Fruit fly (Drosophila melanogaster): ENCODE measurements around the gene RpS27A.

The RpS27A gene

DNA sequence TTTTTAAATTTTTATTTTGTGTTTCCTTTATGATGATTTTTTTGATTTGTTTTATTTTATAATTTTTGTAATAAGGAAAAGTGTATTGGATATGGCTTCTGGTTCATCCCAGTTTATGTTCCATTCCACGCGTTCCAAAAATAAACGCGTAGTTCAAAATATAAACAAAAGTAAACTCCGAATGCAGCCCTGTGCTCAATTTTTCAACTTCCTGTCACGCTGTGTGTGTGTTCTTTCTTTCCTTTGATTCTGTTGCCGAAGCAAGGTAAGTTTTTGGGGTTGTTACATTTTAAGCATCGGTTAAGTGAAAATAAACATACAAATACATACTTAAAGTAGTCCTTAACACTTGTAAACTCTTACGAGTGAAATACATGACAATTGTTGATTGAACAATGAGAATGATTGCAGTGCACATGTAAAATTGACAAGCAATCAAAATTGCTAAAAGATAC is at the start of gene RpS27A, which contains the start of gene Ip259 (continued):
- TF ChIP-seq Max (GFP tag; optimal IDR thresholded peaks at IDR 0.05) (peak; percentile 86), chm (GFP tag; IDR thresholded peaks at IDR 0.05) (peak; percentile 86; the same call in 1 of the 2 replicates), Mrtf (GFP tag; IDR thresholded peaks at IDR 0.05) (no peak; the same call in 1 of the 3 replicates), Atf6 (GFP tag; IDR thresholded peaks at IDR 0.05) (peak; percentile 66), CG9609 (GFP tag; optimal IDR thresholded peaks at IDR 0.05) (peak; percentile 62), CG17829 (tag; optimal IDR thresholded peaks at IDR 0.05) (peak; percentile 46), Dfd (GFP tag; optimal IDR thresholded peaks at IDR 0.05) (no peak), fd96Cb (tag; optimal IDR thresholded peaks at IDR 0.05) (peak; percentile 42), maf-S (GFP tag; optimal IDR thresholded peaks at IDR 0.05) (peak; percentile 57), row (GFP tag; IDR thresholded peaks at IDR 0.05) (peak; percentile 81), abd-A (tag; optimal IDR thresholded peaks at IDR 0.05) (no peak), CG11723 (GFP tag; optimal IDR thresholded peaks at IDR 0.05) (peak; percentile 98), CG1233 (GFP tag; optimal IDR thresholded peaks at IDR 0.05) (peak; percentile 89), CG13123 (GFP tag; optimal IDR thresholded peaks at IDR 0.05) (peak; percentile 30), CoRest (tag; optimal IDR thresholded peaks at IDR 0.05) (peak; percentile 65), CG11247 (GFP tag; IDR thresholded peaks at IDR 0.05) (peak; percentile 68), nom (GFP tag; optimal IDR thresholded peaks at IDR 0.05) (peak; percentile 83), danr (GFP tag; IDR thresholded peaks at IDR 0.05) (peak; percentile 40; the same call in 1 of the 2 replicates), Gug (GFP tag; IDR thresholded peaks at IDR 0.05) (no peak; the same call in 3 of the 4 replicates), BEAF-32 (GFP tag; optimal IDR thresholded peaks at IDR 0.05) (peak; percentile 40), Dad (GFP tag; optimal IDR thresholded peaks at IDR 0.05) (peak; percentile 65), CG17186 (GFP tag; optimal IDR thresholded peaks at IDR 0.05) (peak; percentile 41), ken (GFP tag; IDR thresholded peaks at IDR 0.05) (peak; percentile 77), Mad (GFP tag; optimal IDR thresholded peaks at IDR 0.05) (peak; percentile 46), dan (GFP tag; IDR thresholded peaks at IDR 0.05) (no peak), onecut (GFP tag; IDR thresholded peaks at IDR 0.05) (peak; percentile 75), repo (GFP tag; optimal IDR thresholded peaks at IDR 0.05) (peak; percentile 39), HLH54F (GFP tag; optimal IDR thresholded peaks at IDR 0.05) (peak; percentile 58), slp2 (GFP tag; optimal IDR thresholded peaks at IDR 0.05) (peak; percentile 83), Lpt (GFP tag; optimal IDR thresholded peaks at IDR 0.05) (no peak), CG2116 (GFP tag; optimal IDR thresholded peaks at IDR 0.05) (peak; percentile 98), Fer2 (tag; optimal IDR thresholded peaks at IDR 0.05) (peak; percentile 62), CG10543 (GFP tag; optimal IDR thresholded peaks at IDR 0.05) (peak; percentile 67), CG10565 (GFP tag; optimal IDR thresholded peaks at IDR 0.05) (no peak), da (GFP tag; optimal IDR thresholded peaks at IDR 0.05) (peak; percentile 95), Hand (GFP tag; optimal IDR thresholded peaks at IDR 0.05) (peak; percentile 25), CG2129 (GFP tag; IDR thresholded peaks at IDR 0.05; ENCODE audit: partially characterized antibody) (no peak), CG30020 (tag; optimal IDR thresholded peaks at IDR 0.05) (peak; percentile 99), Vsx1 (GFP tag; optimal IDR thresholded peaks at IDR 0.05) (peak; percentile 61), CG8765 (GFP tag; IDR thresholded peaks at IDR 0.05) (0 out of 2 replicates have a peak, but pooled peaks have one; percentile 48), hth (optimal IDR thresholded peaks at IDR 0.05) (no peak), CG14710 (tag; optimal IDR thresholded peaks at IDR 0.05) (peak; percentile 73), lola (GFP tag; optimal IDR thresholded peaks at IDR 0.05) (peak in 1 of 3 experiments; percentile 36), crol (GFP tag; IDR thresholded peaks at IDR 0.05) (no peak), C15 (GFP tag; IDR thresholded peaks at IDR 0.05) (peak; percentile 65; the same call in 2 of the 3 replicates), CG7786 (GFP tag; optimal IDR thresholded peaks at IDR 0.05) (peak; percentile 60), unpg (GFP tag; optimal IDR thresholded peaks at IDR 0.05) (peak; percentile 76), Adf1 (GFP tag; IDR thresholded peaks at IDR 0.05) (peak; percentile 37), CG8290 (GFP tag; optimal IDR thresholded peaks at IDR 0.05) (peak; percentile 74), CG8290 (tag; optimal IDR thresholded peaks at IDR 0.05) (peak in 1 of 2 experiments; percentile 63), cas (GFP tag; IDR thresholded peaks at IDR 0.05) (0 out of 2 replicates have a peak, but pooled peaks have one; percentile 35)
